Fruit fly (Drosophila melanogaster): ENCODE data around the gene Gs1.
A peak's percentile ranks its signal among the peaks of the same experiment; 100 is the strongest.

The Gs1 gene

dm6 chr2L:165253-165890 lies 33.5 kb downstream of the Gs1 start (continued):
- TF ChIP-seq Blimp-1 (GFP tag; optimal IDR thresholded peaks at IDR 0.05): no peak
- peak; percentile 12 for TF ChIP-seq Met (GFP tag; optimal IDR thresholded peaks at IDR 0.05)
- TF ChIP-seq CG8119 (GFP tag; IDR thresholded peaks at IDR 0.05): no peak
- TF ChIP-seq CG6792 (GFP tag; optimal IDR thresholded peaks at IDR 0.05): no peak

- TF ChIP-seq CG3919 (GFP tag; optimal IDR thresholded peaks at IDR 0.05) (peak; percentile 85), CG7368 (GFP tag; optimal IDR thresholded peaks at IDR 0.05) (peak; percentile 89), acj6 (GFP tag; optimal IDR thresholded peaks at IDR 0.05) (peak; percentile 62), CG15336 (GFP tag; IDR thresholded peaks at IDR 0.05) (no peak), CG8632 (GFP tag; optimal IDR thresholded peaks at IDR 0.05) (peak; percentile 80), CG32006 (GFP tag; optimal IDR thresholded peaks at IDR 0.05) (peak; percentile 94), OdsH (GFP tag; optimal IDR thresholded peaks at IDR 0.05) (peak; percentile 85), cyc (GFP tag; optimal IDR thresholded peaks at IDR 0.05) (no peak), salr (GFP tag; optimal IDR thresholded peaks at IDR 0.05) (peak; percentile 83 to 96), CG6276 (GFP tag; optimal IDR thresholded peaks at IDR 0.05) (peak; percentile 99), fkh (GFP tag; optimal IDR thresholded peaks at IDR 0.05) (peak; percentile 100), CG8119 (GFP tag; IDR thresholded peaks at IDR 0.05) (no peak), dac (GFP tag; optimal IDR thresholded peaks at IDR 0.05) (peak; percentile 94), CG9139 (GFP tag; optimal IDR thresholded peaks at IDR 0.05) (peak; percentile 98), vri (GFP tag; optimal IDR thresholded peaks at IDR 0.05) (peak; percentile 97), Sox14 (GFP tag; optimal IDR thresholded peaks at IDR 0.05) (peak; percentile 84), Hr39 (GFP tag; optimal IDR thresholded peaks at IDR 0.05) (peak; percentile 3), CG16779 (tag; optimal IDR thresholded peaks at IDR 0.05) (peak; percentile 99), Smox (GFP tag; optimal IDR thresholded peaks at IDR 0.05) (peak; percentile 69), Sox15 (GFP tag; optimal IDR thresholded peaks at IDR 0.05) (no peak), svp (GFP tag) (peak; percentile 80), Sox102F (GFP tag; optimal IDR thresholded peaks at IDR 0.05) (peak; percentile 88), CG11762 (GFP tag; optimal IDR thresholded peaks at IDR 0.05; ENCODE audit: insufficient read depth) (peak; percentile 85), fd59A (GFP tag; optimal IDR thresholded peaks at IDR 0.05) (peak; percentile 81), CG6854 (GFP tag; optimal IDR thresholded peaks at IDR 0.05) (peak; percentile 92), net (GFP tag; optimal IDR thresholded peaks at IDR 0.05) (peak; percentile 96), topi (GFP tag; optimal IDR thresholded peaks at IDR 0.05) (peak; percentile 62), CG11902 (GFP tag; optimal IDR thresholded peaks at IDR 0.05) (no peak), Hr38 (GFP tag; optimal IDR thresholded peaks at IDR 0.05) (peak; percentile 88), Gug (GFP tag; IDR thresholded peaks at IDR 0.05) (no peak), esn (GFP tag; optimal IDR thresholded peaks at IDR 0.05) (peak; percentile 69), CG6792 (GFP tag; optimal IDR thresholded peaks at IDR 0.05) (peak; percentile 82), CG11294 (GFP tag; IDR thresholded peaks at IDR 0.05) (no peak), eg (GFP tag; IDR thresholded peaks at IDR 0.05) (no peak), Lpt (GFP tag; optimal IDR thresholded peaks at IDR 0.05) (peak; percentile 99), CG4318 (GFP tag; optimal IDR thresholded peaks at IDR 0.05) (peak; percentile 50), Eip78C (GFP tag) (peak; percentile 95), CG6808 (GFP tag; optimal IDR thresholded peaks at IDR 0.05) (peak; percentile 98), CG34406 (GFP tag; optimal IDR thresholded peaks at IDR 0.05) (peak; percentile 85), CG10669 (GFP tag; optimal IDR thresholded peaks at IDR 0.05) (peak; percentile 90), Hr4 (GFP tag; optimal IDR thresholded peaks at IDR 0.05) (peak; percentile 80), Ets96B (tag; optimal IDR thresholded peaks at IDR 0.05) (peak; percentile 94), pdm3 (GFP tag; optimal IDR thresholded peaks at IDR 0.05) (peak; percentile 81), Eip75B (GFP tag; optimal IDR thresholded peaks at IDR 0.05) (peak; percentile 90), fd85E (GFP tag; optimal IDR thresholded peaks at IDR 0.05) (peak; percentile 88), Blimp-1 (GFP tag; optimal IDR thresholded peaks at IDR 0.05) (peak; percentile 66)
Observed at dm6 chr2L:166115-167069, 34.5 kb downstream of the Gs1 start.
